Worm (Caenorhabditis elegans): ENCODE measurements around the gene C34E11.4.

DNA sequence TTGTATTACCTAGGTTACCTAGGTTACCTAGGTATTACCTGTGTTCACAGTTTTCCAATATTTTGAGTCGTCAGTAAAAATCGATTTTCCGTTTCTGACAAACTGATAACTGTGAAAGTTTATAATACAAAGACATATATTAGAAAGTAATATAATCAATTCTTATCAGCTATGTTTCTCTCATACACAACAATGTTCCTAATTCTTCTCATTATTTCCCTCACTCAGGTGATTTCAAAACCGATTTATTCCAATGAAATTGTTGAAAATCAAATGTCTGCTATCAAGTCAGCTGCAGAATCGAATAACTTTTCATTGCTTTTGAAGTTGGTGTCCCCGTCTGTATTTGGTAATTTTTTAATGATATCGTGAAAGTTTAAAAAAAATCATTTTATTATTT lies at the start of gene C34E11.4:
- TF ChIP-seq mdl-1 (tag; optimal IDR thresholded peaks at IDR 0.05) (no peak), unc-62 (GFP tag; optimal IDR thresholded peaks at IDR 0.05) (no peak), unc-39 (tag; optimal IDR thresholded peaks at IDR 0.05) (no peak), elt-3 (tag; optimal IDR thresholded peaks at IDR 0.05) (no peak), nhr-12 (tag; optimal IDR thresholded peaks at IDR 0.05) (no peak), egl-27 (tag; optimal IDR thresholded peaks at IDR 0.05) (no peak), nhr-11 (tag; optimal IDR thresholded peaks at IDR 0.05) (no peak), snpc-4 (tag; optimal IDR thresholded peaks at IDR 0.05) (no peak), elt-2 (tag; optimal IDR thresholded peaks at IDR 0.05) (peak; percentile 43), zag-1 (tag; optimal IDR thresholded peaks at IDR 0.05) (no peak)
